Fruit fly (Drosophila melanogaster): ENCODE measurements around the gene CG14115.

Gene CG14115

DNA sequence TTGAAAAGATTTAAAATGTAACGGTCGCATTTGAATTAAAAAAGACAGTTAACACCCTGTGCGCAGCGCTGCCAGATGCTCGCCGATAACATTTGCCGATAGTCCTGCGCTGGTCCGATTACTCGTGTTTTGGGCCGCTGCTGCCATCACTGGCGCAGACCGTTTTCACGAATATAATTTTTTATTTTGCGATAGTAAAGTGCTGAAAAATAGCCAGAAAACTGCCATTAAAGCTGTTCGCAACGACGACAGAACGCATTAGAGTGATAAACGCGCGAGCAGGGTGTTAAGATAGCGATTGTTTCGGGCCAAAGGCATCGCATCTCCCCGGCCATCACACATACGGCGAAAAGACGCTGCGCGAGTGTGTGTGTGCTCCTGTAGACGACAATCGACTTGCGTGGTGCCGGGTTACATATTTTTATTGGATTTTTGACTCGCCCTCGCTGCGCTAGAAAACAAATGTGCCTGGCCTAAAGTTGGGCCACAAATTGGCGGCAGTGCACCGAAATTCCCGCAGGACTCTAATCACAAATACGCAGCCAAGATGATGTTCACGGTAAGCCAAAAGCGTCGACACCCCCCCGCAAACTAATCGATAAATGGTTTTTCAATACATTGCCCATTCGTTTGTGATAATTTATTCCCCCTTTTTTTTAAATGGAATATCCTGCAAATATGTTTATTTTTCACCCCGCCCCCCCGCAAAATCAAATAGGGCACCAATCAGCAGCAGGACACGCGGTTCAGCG lies 24.3 kb downstream of the CG14115 start, which contains the start of gene Srrm1 (continued):
- TF ChIP-seq CG14441 (GFP tag; IDR thresholded peaks at IDR 0.05): peak; percentile 36; the same call in 1 of the 2 replicates
- peak in 1 of 2 experiments; percentile 48 for TF ChIP-seq Hr51 (GFP tag; optimal IDR thresholded peaks at IDR 0.05)
- no peak for TF ChIP-seq CG4360 (GFP tag; IDR thresholded peaks at IDR 0.05)
- TF ChIP-seq pum (GFP tag; optimal IDR thresholded peaks at IDR 0.05): peak; percentile 38
- TF ChIP-seq CG30020 (tag; optimal IDR thresholded peaks at IDR 0.05): peak; percentile 45
- TF ChIP-seq NfI (GFP tag; optimal IDR thresholded peaks at IDR 0.05): peak; percentile 40
- peak; percentile 75 for TF ChIP-seq Ets97D (GFP tag; optimal IDR thresholded peaks at IDR 0.05)
- no peak for TF ChIP-seq jing (GFP tag; optimal IDR thresholded peaks at IDR 0.05)
- peak; percentile 94 for TF ChIP-seq onecut (GFP tag; IDR thresholded peaks at IDR 0.05)
- TF ChIP-seq CG9609 (GFP tag; optimal IDR thresholded peaks at IDR 0.05): peak; percentile 29
- no peak for TF ChIP-seq CG31388 (GFP tag; optimal IDR thresholded peaks at IDR 0.05)
- peak; percentile 90 for TF ChIP-seq unc-4 (GFP tag; IDR thresholded peaks at IDR 0.05; ENCODE audit: partially characterized antibody)
- TF ChIP-seq CG10366 (GFP tag; IDR thresholded peaks at IDR 0.05): no peak
- TF ChIP-seq E2f2 (GFP tag; IDR thresholded peaks at IDR 0.05): peak; percentile 79
- TF ChIP-seq ken (GFP tag; IDR thresholded peaks at IDR 0.05): 0 out of 3 replicates have a peak, but pooled peaks have one; percentile 28
- TF ChIP-seq Chrac-16 (GFP tag; optimal IDR thresholded peaks at IDR 0.05): peak; percentile 17
- TF ChIP-seq mam (GFP tag; optimal IDR thresholded peaks at IDR 0.05): peak; percentile 75
- peak; percentile 67 for TF ChIP-seq pho (GFP tag; optimal IDR thresholded peaks at IDR 0.05)
- peak; percentile 87 for TF ChIP-seq HLH4C (GFP tag; IDR thresholded peaks at IDR 0.05; ENCODE audit: partially characterized antibody)
- TF ChIP-seq dmrt99B (tag; optimal IDR thresholded peaks at IDR 0.05): no peak
- peak; percentile 41 for TF ChIP-seq Side (GFP tag; optimal IDR thresholded peaks at IDR 0.05)
- peak; percentile 86; the same call in 2 of the 3 replicates for TF ChIP-seq mld (GFP tag; IDR thresholded peaks at IDR 0.05; ENCODE audit: partially characterized antibody)
- peak; percentile 55; the same call in 2 of the 4 replicates for TF ChIP-seq Gug (GFP tag; IDR thresholded peaks at IDR 0.05)
- TF ChIP-seq tin (GFP tag; optimal IDR thresholded peaks at IDR 0.05): peak; percentile 34
- peak; percentile 3 for TF ChIP-seq CG7928 (GFP tag; optimal IDR thresholded peaks at IDR 0.05)
- 0 out of 2 replicates have a peak, but pooled peaks have one; percentile 37 for TF ChIP-seq CG5953 (GFP tag; IDR thresholded peaks at IDR 0.05)
- TF ChIP-seq hkb (optimal IDR thresholded peaks at IDR 0.05): no peak
- TF ChIP-seq hkb (GFP tag; IDR thresholded peaks at IDR 0.05): peak; percentile 33; the same call in 1 of the 2 replicates
- peak; percentile 7 for TF ChIP-seq CG7839 (tag; optimal IDR thresholded peaks at IDR 0.05)
- no peak for TF ChIP-seq CG15269 (tag; optimal IDR thresholded peaks at IDR 0.05)
- TF ChIP-seq nmo (GFP tag; optimal IDR thresholded peaks at IDR 0.05): peak; percentile 55
- TF ChIP-seq CG8290 (GFP tag; optimal IDR thresholded peaks at IDR 0.05): no peak
- TF ChIP-seq CG8290 (tag; optimal IDR thresholded peaks at IDR 0.05): peak; percentile 8 to 44
- TF ChIP-seq eve (GFP tag; optimal IDR thresholded peaks at IDR 0.05): no peak
- TF ChIP-seq Doc3 (GFP tag; IDR thresholded peaks at IDR 0.05; ENCODE audit: partially characterized antibody): peak; percentile 79
- peak; percentile 78 for TF ChIP-seq Sin3A (optimal IDR thresholded peaks at IDR 0.05)
- peak; percentile 27 for TF ChIP-seq Mad (GFP tag; optimal IDR thresholded peaks at IDR 0.05)
- peak; percentile 1 for TF ChIP-seq CG17802 (tag; optimal IDR thresholded peaks at IDR 0.05)
- peak; percentile 39 for TF ChIP-seq ftz-f1 (GFP tag; optimal IDR thresholded peaks at IDR 0.05)
- TF ChIP-seq CG9817 (tag; optimal IDR thresholded peaks at IDR 0.05): peak; percentile 24
- peak; percentile 97 for TF ChIP-seq Dref (GFP tag; IDR thresholded peaks at IDR 0.05)
- peak; percentile 100 for TF ChIP-seq CG6254 (GFP tag; optimal IDR thresholded peaks at IDR 0.05)
- TF ChIP-seq CG3995 (GFP tag; optimal IDR thresholded peaks at IDR 0.05): peak; percentile 13
- peak; percentile 86 for TF ChIP-seq CG7963 (GFP tag; IDR thresholded peaks at IDR 0.05; ENCODE audit: partially characterized antibody)
- peak; percentile 56 for TF ChIP-seq phol (tag; optimal IDR thresholded peaks at IDR 0.05)
- peak; percentile 41 for TF ChIP-seq CG32532 (GFP tag; IDR thresholded peaks at IDR 0.05)
- TF ChIP-seq HmgD (GFP tag; optimal IDR thresholded peaks at IDR 0.05): peak; percentile 30
- TF ChIP-seq pros (GFP tag; optimal IDR thresholded peaks at IDR 0.05): no peak
- TF ChIP-seq Mes4 (GFP tag; optimal IDR thresholded peaks at IDR 0.05): no peak
- peak; percentile 48 for TF ChIP-seq CG12155 (GFP tag; optimal IDR thresholded peaks at IDR 0.05)
